Fruit fly (Drosophila melanogaster): ENCODE results near the gene CG32686.

dm6 chrX:10364556-10365227 is 10.4 kb downstream of the CG32686 start:
- peak; percentile 45 for TF ChIP-seq h (GFP tag; optimal IDR thresholded peaks at IDR 0.05)
- peak; percentile 0 for TF ChIP-seq Hr83 (GFP tag; optimal IDR thresholded peaks at IDR 0.05; ENCODE audit: poor library complexity, severe bottlenecking)
- peak; percentile 11 for TF ChIP-seq psq (GFP tag; optimal IDR thresholded peaks at IDR 0.05)
- TF ChIP-seq Vsx2 (GFP tag; optimal IDR thresholded peaks at IDR 0.05; ENCODE audit: partially characterized antibody), result no peak
- no peak for TF ChIP-seq usp (GFP tag; optimal IDR thresholded peaks at IDR 0.05)

Measured in whole organism, wandering third instar larva.